Worm (Caenorhabditis elegans): ENCODE data around the gene thn-6.

- TF ChIP-seq med-1 (GFP tag; optimal IDR thresholded peaks at IDR 0.05; ENCODE audit: insufficient read depth) (no peak), klf-2 (GFP tag; conservative IDR thresholded peaks at IDR 0.05) (no peak), T22C8.4 (GFP tag; IDR thresholded peaks at IDR 0.05) (no peak), ref-1 (GFP tag; conservative IDR thresholded peaks at IDR 0.05) (no peak)
Observed at ce11 chrIV:5215092-5215491, 13.6 kb upstream of the thn-6 start, which contains the start of gene Y59E9AL.4.

Measured in whole organism, midembryonic.